Worm (Caenorhabditis elegans) whole organism, late embryonic: ENCODE measurements around the gene kat-1.
A peak's percentile ranks its signal among the peaks of the same experiment; 100 is the strongest.

Experiments
- C38D4.7 ChIP-seq: fragments of 200-800 bp; sonication (Bioruptor generic); optimal IDR thresholded peaks from 2 replicates; lab custom pipeline; 2018; ENCODE audit warnings: mild to moderate bottlenecking, missing genetic modification characterization, moderate library complexity, missing compliant biosample characterization
- F13H6.1 ChIP-seq: sonication (generic microtip); optimal IDR thresholded peaks from 2 replicates; lab custom pipeline; 2016; ENCODE audit warnings: missing genetic modification characterization, missing compliant biosample characterization
- K09A11.1 ChIP-seq: sonication (generic microtip); optimal IDR thresholded peaks from 2 replicates; lab custom pipeline; 2017; ENCODE audit warnings: antibody characterized with exemption, mild to moderate bottlenecking, missing genetic modification characterization, missing compliant biosample characterization; ENCODE audit not compliant: insufficient read depth
- T23F11.4 ChIP-seq: fragments of 200-800 bp; sonication (Bioruptor generic); optimal IDR thresholded peaks from 2 replicates; lab custom pipeline; 2018; ENCODE audit warnings: mild to moderate bottlenecking, missing genetic modification characterization, missing compliant biosample characterization
- Y22D7AL.16 ChIP-seq: sonication (generic microtip); optimal IDR thresholded peaks from 2 replicates; lab custom pipeline; 2016; ENCODE audit warnings: missing genetic modification characterization, missing compliant biosample characterization
- ceh-14 ChIP-seq: sonication (generic microtip); optimal IDR thresholded peaks from 2 replicates; lab custom pipeline; 2016; ENCODE audit warnings: missing genotype, missing genetic modification characterization, missing compliant biosample characterization
- ceh-18 ChIP-seq: sonication (generic microtip); optimal IDR thresholded peaks from 2 replicates; lab custom pipeline; 2016; ENCODE audit warnings: missing genetic modification characterization, missing compliant biosample characterization
- ceh-19 ChIP-seq: fragments of 200-800 bp; sonication (Bioruptor generic); optimal IDR thresholded peaks from 2 replicates; lab custom pipeline; 2018; ENCODE audit warnings: mild to moderate bottlenecking, missing genetic modification characterization, missing compliant biosample characterization
- ceh-24 ChIP-seq: sonication (generic microtip); optimal IDR thresholded peaks from 2 replicates; lab custom pipeline; 2016; ENCODE audit warnings: mild to moderate bottlenecking, missing genetic modification characterization, missing compliant biosample characterization
- ceh-31 ChIP-seq: sonication (generic microtip); optimal IDR thresholded peaks from 2 replicates; lab custom pipeline; 2016; ENCODE audit warnings: missing genetic modification characterization, missing compliant biosample characterization
- ceh-34 ChIP-seq: sonication (generic microtip); optimal IDR thresholded peaks from 2 replicates; lab custom pipeline; 2016; ENCODE audit warnings: mild to moderate bottlenecking, missing genetic modification characterization, missing compliant biosample characterization
- ceh-45 ChIP-seq: fragments of 200-800 bp; sonication (Bioruptor generic); IDR thresholded peaks from 2 replicates; pipeline ENCODE4 v1.3.6; 2022; ENCODE audit warnings: missing genetic modification reagents, missing genetic modification characterization, missing compliant biosample characterization
- ceh-6 ChIP-seq: fragments of 200-800 bp; sonication (Bioruptor generic); optimal IDR thresholded peaks from 2 replicates; lab custom pipeline; 2018; ENCODE audit warnings: mild to moderate bottlenecking, missing genetic modification characterization, missing compliant biosample characterization
- ceh-9 ChIP-seq: sonication (generic microtip); optimal IDR thresholded peaks from 2 replicates; lab custom pipeline; 2016; ENCODE audit warnings: mild to moderate bottlenecking, missing genetic modification characterization, inconsistent platforms, missing compliant biosample characterization
- dmd-4 ChIP-seq: sonication (generic microtip); optimal IDR thresholded peaks from 2 replicates; lab custom pipeline; 2016; ENCODE audit warnings: borderline replicate concordance, missing genetic modification characterization, missing compliant biosample characterization
- dve-1 ChIP-seq: sonication (generic microtip); optimal IDR thresholded peaks from 2 replicates; lab custom pipeline; 2017; ENCODE audit warnings: antibody characterized with exemption, mild to moderate bottlenecking, missing genetic modification characterization, missing compliant biosample characterization
- elt-2 ChIP-seq: sonication (generic microtip); optimal IDR thresholded peaks from 2 replicates; lab custom pipeline; 2016; ENCODE audit warnings: missing genetic modification reagents, missing genetic modification characterization, missing compliant biosample characterization
- elt-4 ChIP-seq: sonication (generic microtip); optimal IDR thresholded peaks from 2 replicates; lab custom pipeline; 2016; ENCODE audit warnings: missing genetic modification characterization, missing compliant biosample characterization
- ets-4 ChIP-seq: sonication (generic microtip); optimal IDR thresholded peaks from 2 replicates; lab custom pipeline; 2016; ENCODE audit warnings: missing genetic modification characterization, missing compliant biosample characterization
- fkh-6 ChIP-seq: sonication (generic microtip); optimal IDR thresholded peaks from 2 replicates; lab custom pipeline; 2016; ENCODE audit warnings: missing genetic modification characterization, missing compliant biosample characterization
- gmeb-2 ChIP-seq: sonication (generic microtip); optimal IDR thresholded peaks from 2 replicates; lab custom pipeline; 2016; ENCODE audit warnings: missing genetic modification characterization, inconsistent platforms, missing compliant biosample characterization
- hlh-13 ChIP-seq: fragments of 200-800 bp; sonication (Bioruptor generic); optimal IDR thresholded peaks from 2 replicates; lab custom pipeline; 2018; ENCODE audit warnings: mild to moderate bottlenecking, missing genetic modification characterization, missing compliant biosample characterization
- hlh-30 ChIP-seq: sonication (generic microtip); optimal IDR thresholded peaks from 2 replicates; lab custom pipeline; 2017; ENCODE audit warnings: antibody characterized with exemption, missing genetic modification characterization, missing compliant biosample characterization; ENCODE audit not compliant: insufficient read depth
- hlh-6 ChIP-seq: sonication (generic microtip); optimal IDR thresholded peaks from 2 replicates; lab custom pipeline; 2016; ENCODE audit warnings: missing genotype, missing genetic modification characterization, missing compliant biosample characterization
- lin-11 ChIP-seq: fragments of 200-800 bp; sonication (Bioruptor generic); optimal IDR thresholded peaks from 2 replicates; lab custom pipeline; 2018; ENCODE audit warnings: mild to moderate bottlenecking, missing genetic modification characterization, missing compliant biosample characterization
- mec-3 ChIP-seq: sonication (generic microtip); optimal IDR thresholded peaks from 2 replicates; lab custom pipeline; 2016; ENCODE audit warnings: borderline replicate concordance, missing genetic modification characterization, missing compliant biosample characterization
- nhr-232 ChIP-seq: sonication (generic microtip); optimal IDR thresholded peaks from 2 replicates; lab custom pipeline; 2016; ENCODE audit warnings: missing genetic modification characterization, missing compliant biosample characterization
- pax-1 ChIP-seq: fragments of 150-350 bp; optimal IDR thresholded peaks from 2 replicates; lab custom pipeline; 2014; ENCODE audit warnings: missing biosample characterization, missing genetic modification characterization
- pha-2 ChIP-seq: sonication (generic microtip); optimal IDR thresholded peaks from 2 replicates; lab custom pipeline; 2017; ENCODE audit warnings: mild to moderate bottlenecking, missing genetic modification characterization, missing compliant biosample characterization
- ref-2 ChIP-seq: sonication (generic microtip); optimal IDR thresholded peaks from 2 replicates; lab custom pipeline; 2016; ENCODE audit warnings: missing genetic modification characterization, missing compliant biosample characterization
- rnt-1 ChIP-seq: sonication (generic microtip); optimal IDR thresholded peaks from 2 replicates; lab custom pipeline; 2016; ENCODE audit warnings: missing genetic modification characterization, missing compliant biosample characterization
- sox-2 ChIP-seq: fragments of 200-800 bp; sonication (Bioruptor generic); IDR thresholded peaks from 2 replicates; pipeline ENCODE4 v1.3.6; 2022; ENCODE audit warnings: missing genetic modification reagents, missing genetic modification characterization, missing compliant biosample characterization
- syd-9 ChIP-seq: sonication (generic microtip); optimal IDR thresholded peaks from 2 replicates; lab custom pipeline; 2016; ENCODE audit warnings: mild to moderate bottlenecking, missing genetic modification characterization, moderate library complexity, missing compliant biosample characterization
- unc-42 ChIP-seq: sonication (generic microtip); optimal IDR thresholded peaks from 2 replicates; lab custom pipeline; 2016; ENCODE audit warnings: missing genotype, missing genetic modification characterization, missing compliant biosample characterization

Gene kat-1

ce11 chrII:7059274-7059757 is 14.3 kb upstream of the kat-1 start:
- no peak for TF ChIP-seq F13H6.1
- peak; percentile 38 for TF ChIP-seq elt-2 (tag; lab: Kevin White, UChicago)

ce11 chrII:7060202-7060601 is 13.4 kb upstream of the kat-1 start:
- TF ChIP-seq ceh-24 (no peak), gmeb-2 (no peak), ceh-31 (tag; lab: Kevin White, UChicago) (no peak), Y22D7AL.16 (tag; lab: Kevin White, UChicago) (no peak), hlh-13 (GFP tag; lab: Kevin White, UChicago) (no peak), ceh-14 (no peak), elt-2 (tag; lab: Kevin White, UChicago) (peak; percentile 34)

- TF ChIP-seq ceh-34 (tag; lab: Kevin White, UChicago) (no peak), elt-4 (tag; lab: Kevin White, UChicago) (no peak), sox-2 (no peak), ceh-14 (no peak), lin-11 (tag; lab: Kevin White, UChicago) (no peak), pha-2 (no peak), fkh-6 (tag; lab: Kevin White, UChicago) (no peak), pax-1 (tag; lab: Kevin White, UChicago) (no peak), ceh-24 (no peak), ceh-45 (GFP tag; lab: Robert Waterston, UW) (no peak), unc-42 (tag; lab: Kevin White, UChicago) (no peak), syd-9 (tag; lab: Kevin White, UChicago) (no peak), ceh-6 (GFP tag; lab: Kevin White, UChicago) (no peak), ceh-18 (no peak), mec-3 (tag; lab: Kevin White, UChicago) (no peak), dve-1 (tag; lab: Kevin White, UChicago) (no peak), hlh-30 (no peak)
Measured at ce11 chrII:7060791-7061190, 12.8 kb upstream of the kat-1 start.

ce11 chrII:7061730-7062129 is 11.9 kb upstream of the kat-1 start, which contains the start of gene acs-6:
Gene acs-6, plus strand, starts transcription at chrII:7062030.
- TF ChIP-seq C38D4.7: no peak

ce11 chrII:7065391-7065790 is 8.2 kb upstream of the kat-1 start, which contains the start of gene nos-2:
Gene nos-2, plus strand, starts transcription at chrII:7065618.
- no peak for TF ChIP-seq rnt-1 (tag; lab: Kevin White, UChicago)

- no peak for TF ChIP-seq T23F11.4 (GFP tag; lab: Kevin White, UChicago)
- TF ChIP-seq hlh-30: no peak
- no peak for TF ChIP-seq nhr-232 (tag; lab: Kevin White, UChicago)
- no peak for TF ChIP-seq ceh-19 (GFP tag; lab: Kevin White, UChicago)
- no peak for TF ChIP-seq ceh-9 (tag; lab: Kevin White, UChicago)
- TF ChIP-seq K09A11.1 (tag; lab: Kevin White, UChicago): no peak
- no peak for TF ChIP-seq dmd-4 (tag; lab: Kevin White, UChicago)
- TF ChIP-seq ets-4 (tag; lab: Kevin White, UChicago): no peak
- no peak for TF ChIP-seq ref-2 (tag; lab: Kevin White, UChicago)
- no peak for TF ChIP-seq hlh-6 (tag; lab: Kevin White, UChicago)
- TF ChIP-seq ceh-34 (tag; lab: Kevin White, UChicago): no peak
- no peak for TF ChIP-seq ceh-6 (GFP tag; lab: Kevin White, UChicago)
- TF ChIP-seq, all 69 proteins: peak for 0
Measured at ce11 chrII:7069866-7070265, 3.7 kb upstream of the kat-1 start, which contains the start of gene him-14. Gene him-14, minus strand, starts transcription at chrII:7069966.
